Fruit fly (Drosophila melanogaster) whole organism, prepupa: ENCODE data around the gene BNIP3.
A peak's percentile ranks its signal among the peaks of the same experiment; 100 is the strongest.

ENCODE experiments used
- Blimp-1 ChIP-seq: fragments of 200-800 bp; sonication (Bioruptor generic); optimal IDR thresholded peaks from 3 replicates; lab custom pipeline; 2017; ENCODE audit warnings: missing biosample characterization, missing genetic modification characterization, mild to moderate bottlenecking, moderate library complexity, missing genetic modification reagents
- CG1621 ChIP-seq: fragments of 200-800 bp; sonication (Bioruptor generic); optimal IDR thresholded peaks from 3 replicates; lab custom pipeline; 2018; ENCODE audit warnings: missing biosample characterization, mild to moderate bottlenecking, missing genetic modification characterization
- CG16779 ChIP-seq: fragments of 200-800 bp; sonication (Bioruptor generic); optimal IDR thresholded peaks from 3 replicates; lab custom pipeline; 2017; ENCODE audit warnings: missing biosample characterization, mild to moderate bottlenecking, missing genetic modification characterization
- CG31627 ChIP-seq: fragments of 200-800 bp; sonication (Bioruptor generic); optimal IDR thresholded peaks from 3 replicates; lab custom pipeline; 2016; ENCODE audit warnings: missing biosample characterization, missing genetic modification characterization
- CG8632 ChIP-seq: fragments of 200-800 bp; sonication (Bioruptor generic); optimal IDR thresholded peaks from 3 replicates; lab custom pipeline; 2016; ENCODE audit warnings: missing biosample characterization, missing genetic modification characterization
- Gug ChIP-seq: fragments of 200-800 bp; sonication (Bioruptor generic); IDR thresholded peaks from 2 replicates; pipeline ENCODE4 v1.3.6; 2022; ENCODE audit warnings: missing biosample characterization, missing genetic modification characterization
- Hr38 ChIP-seq: sonication (Bioruptor generic); optimal IDR thresholded peaks from 2 replicates; lab custom pipeline; 2016; ENCODE audit warnings: missing biosample characterization, missing genetic modification characterization
- OdsH ChIP-seq: fragments of 200-800 bp; sonication (Bioruptor generic); optimal IDR thresholded peaks from 3 replicates; lab custom pipeline; 2016; ENCODE audit warnings: missing biosample characterization, missing genetic modification characterization
- Sox102F ChIP-seq: fragments of 200-800 bp; sonication (Bioruptor generic); optimal IDR thresholded peaks from 2 replicates; lab custom pipeline; 2016; ENCODE audit warnings: missing biosample characterization, mild to moderate bottlenecking, missing genetic modification characterization
- Sox15 ChIP-seq: fragments of 200-800 bp; sonication (Bioruptor generic); optimal IDR thresholded peaks from 3 replicates; lab custom pipeline; 2016; ENCODE audit warnings: missing biosample characterization, missing genetic modification characterization
- cyc ChIP-seq: fragments of 200-800 bp; sonication (Bioruptor generic); optimal IDR thresholded peaks from 3 replicates; lab custom pipeline; 2016; ENCODE audit warnings: missing biosample characterization, missing genetic modification characterization
- salr ChIP-seq, 2 experiments: fragments of 200-800 bp; sonication (Bioruptor generic); optimal IDR thresholded peaks; 3 replicates each; lab custom pipeline; 2016 to 2018; ENCODE audit warnings: missing biosample characterization in 2 of 2, missing genetic modification characterization in 2 of 2, mild to moderate bottlenecking in 1 of 2
- topi ChIP-seq: fragments of 200-800 bp; sonication (Bioruptor generic); optimal IDR thresholded peaks from 3 replicates; lab custom pipeline; 2016; ENCODE audit warnings: missing biosample characterization, missing genetic modification characterization

DNA sequence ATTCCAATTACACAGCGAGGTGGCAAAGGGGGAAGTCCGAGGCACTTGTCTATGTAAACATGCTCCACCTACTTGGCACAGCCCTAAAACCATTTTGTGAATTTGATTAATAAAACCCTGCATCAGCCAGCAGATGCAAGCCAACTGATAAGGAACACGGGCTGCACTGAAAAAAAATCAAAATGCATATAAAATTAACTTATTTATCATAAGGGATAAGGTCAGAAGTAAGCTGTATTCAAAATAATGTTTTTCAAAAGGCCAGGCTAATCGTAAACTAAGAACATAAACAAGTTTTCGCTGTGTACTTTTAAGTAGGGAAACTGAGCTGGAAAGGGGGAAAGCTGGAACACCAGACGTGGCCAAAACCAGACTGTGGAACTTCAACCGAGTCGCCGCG is 32.7 kb upstream of the BNIP3 start:
- TF ChIP-seq Gug (peak; percentile 28; the same call in 1 of the 2 replicates), topi (peak; percentile 68), OdsH (peak; percentile 67), Sox15 (GFP tag; lab: Kevin White, UChicago) (no peak), Sox102F (GFP tag; lab: Kevin White, UChicago) (peak; percentile 46), Hr38 (GFP tag; lab: Kevin White, UChicago) (no peak), CG31627 (GFP tag; lab: Kevin White, UChicago) (peak; percentile 57), CG16779 (no peak), Blimp-1 (GFP tag; lab: Kevin White, UChicago) (no peak), cyc (GFP tag; lab: Kevin White, UChicago) (peak; percentile 69), CG8632 (GFP tag; lab: Kevin White, UChicago) (peak; percentile 25), CG1621 (tag; lab: Kevin White, UChicago) (peak; percentile 51), salr (GFP tag; optimal IDR thresholded peaks at IDR 0.05; lab: Kevin White, UChicago) (peak; percentile 31 to 71)
